Worm (Caenorhabditis elegans): ENCODE results near the gene ceh-1.

Gene ceh-1

ce11 chrX:4662293-4662825 is 8.4 kb upstream of the ceh-1 start:
- TF ChIP-seq unc-62 (GFP tag; optimal IDR thresholded peaks at IDR 0.05) = no peak

ce11 chrX:4660268-4660880 is 6.4 kb upstream of the ceh-1 start, which contains the start of gene nhr-45:
nhr-45 (minus strand) TSS chrX:4660318.
- no peak for TF ChIP-seq unc-62 (GFP tag; optimal IDR thresholded peaks at IDR 0.05)

ce11 chrX:4658706-4659105 is 4.7 kb upstream of the ceh-1 start:
- TF ChIP-seq unc-62 (GFP tag; optimal IDR thresholded peaks at IDR 0.05) = no peak

- TF ChIP-seq unc-62 (GFP tag; optimal IDR thresholded peaks at IDR 0.05) = no peak
Measured at ce11 chrX:4658303-4658702, 4.3 kb upstream of the ceh-1 start.

- no peak for TF ChIP-seq unc-62 (GFP tag; optimal IDR thresholded peaks at IDR 0.05)
Measured at ce11 chrX:4657577-4657976, 3.6 kb upstream of the ceh-1 start.

- no peak for TF ChIP-seq unc-62 (GFP tag; optimal IDR thresholded peaks at IDR 0.05)
Measured at ce11 chrX:4652950-4653349, 1.0 kb downstream of the ceh-1 start.

- no peak for TF ChIP-seq unc-62 (GFP tag; optimal IDR thresholded peaks at IDR 0.05)
Measured at ce11 chrX:4651428-4651827, 2.5 kb downstream of the ceh-1 start.

- TF ChIP-seq unc-62 (GFP tag; optimal IDR thresholded peaks at IDR 0.05) = no peak
Measured at ce11 chrX:4649097-4649496, 4.9 kb downstream of the ceh-1 start, which contains the start of gene ent-5. ent-5 (minus strand) TSS chrX:4649197.

- TF ChIP-seq unc-62 (GFP tag; optimal IDR thresholded peaks at IDR 0.05) = no peak
Measured at ce11 chrX:4647104-4647503, 6.9 kb downstream of the ceh-1 start, which contains the start of gene C46C11.4. C46C11.4 (minus strand) TSS chrX:4647204.

- no peak for TF ChIP-seq unc-62 (GFP tag; optimal IDR thresholded peaks at IDR 0.05)
Measured at ce11 chrX:4636821-4637220, 17.1 kb downstream of the ceh-1 start, which contains the start of gene hosl-1. hosl-1 (plus strand) TSS chrX:4637121.

- TF ChIP-seq unc-62 (GFP tag; optimal IDR thresholded peaks at IDR 0.05) = no peak
Measured at ce11 chrX:4636143-4636542, 17.8 kb downstream of the ceh-1 start.

- TF ChIP-seq unc-62 (GFP tag; optimal IDR thresholded peaks at IDR 0.05) = no peak
Measured at ce11 chrX:4635643-4636042, 18.3 kb downstream of the ceh-1 start.

- no peak for TF ChIP-seq unc-62 (GFP tag; optimal IDR thresholded peaks at IDR 0.05)
Measured at ce11 chrX:4632088-4632487, 21.9 kb downstream of the ceh-1 start, which contains the start of gene slcr-46.1. slcr-46.1 (plus strand) TSS chrX:4632361.

ce11 chrX:4628817-4629575 is 25.0 kb downstream of the ceh-1 start:
- no peak for TF ChIP-seq unc-62 (GFP tag; optimal IDR thresholded peaks at IDR 0.05)

ce11 chrX:4628350-4628749 is 25.6 kb downstream of the ceh-1 start:
- TF ChIP-seq unc-62 (GFP tag; optimal IDR thresholded peaks at IDR 0.05) = no peak

ce11 chrX:4626891-4627290 is 27.1 kb downstream of the ceh-1 start:
- TF ChIP-seq unc-62 (GFP tag; optimal IDR thresholded peaks at IDR 0.05) = no peak

- TF ChIP-seq unc-62 (GFP tag; optimal IDR thresholded peaks at IDR 0.05) = no peak
Measured at ce11 chrX:4625080-4625479, 28.9 kb downstream of the ceh-1 start.

All from whole organism, dauer.